Worm (Caenorhabditis elegans) whole organism, late embryonic: Measurements from ENCODE around the gene eel-1.

Source experiments
- C08G9.2 ChIP-seq: sonication (generic microtip); optimal IDR thresholded peaks from 2 replicates; lab custom pipeline; 2016; ENCODE audit warnings: mild to moderate bottlenecking, missing genetic modification characterization, moderate library complexity, missing compliant biosample characterization
- C38D4.7 ChIP-seq: fragments of 200-800 bp; sonication (Bioruptor generic); optimal IDR thresholded peaks from 2 replicates; lab custom pipeline; 2018; ENCODE audit warnings: mild to moderate bottlenecking, missing genetic modification characterization, moderate library complexity, missing compliant biosample characterization
- F13H6.1 ChIP-seq: sonication (generic microtip); optimal IDR thresholded peaks from 2 replicates; lab custom pipeline; 2016; ENCODE audit warnings: missing genetic modification characterization, missing compliant biosample characterization
- K02D7.2 ChIP-seq: sonication (generic microtip); optimal IDR thresholded peaks from 2 replicates; lab custom pipeline; 2017; ENCODE audit warnings: mild to moderate bottlenecking, missing genetic modification characterization, missing compliant biosample characterization
- T23F11.4 ChIP-seq: fragments of 200-800 bp; sonication (Bioruptor generic); optimal IDR thresholded peaks from 2 replicates; lab custom pipeline; 2018; ENCODE audit warnings: mild to moderate bottlenecking, missing genetic modification characterization, missing compliant biosample characterization
- ahr-1 ChIP-seq: sonication (generic microtip); optimal IDR thresholded peaks from 2 replicates; lab custom pipeline; 2016; ENCODE audit warnings: missing genetic modification characterization, missing compliant biosample characterization
- ceh-14 ChIP-seq: sonication (generic microtip); optimal IDR thresholded peaks from 2 replicates; lab custom pipeline; 2016; ENCODE audit warnings: missing genotype, missing genetic modification characterization, missing compliant biosample characterization
- ceh-18 ChIP-seq: sonication (generic microtip); optimal IDR thresholded peaks from 2 replicates; lab custom pipeline; 2016; ENCODE audit warnings: missing genetic modification characterization, missing compliant biosample characterization
- ceh-19 ChIP-seq: fragments of 200-800 bp; sonication (Bioruptor generic); optimal IDR thresholded peaks from 2 replicates; lab custom pipeline; 2018; ENCODE audit warnings: mild to moderate bottlenecking, missing genetic modification characterization, missing compliant biosample characterization
- ceh-22 ChIP-seq: sonication (generic microtip); optimal IDR thresholded peaks from 2 replicates; lab custom pipeline; 2017; ENCODE audit warnings: missing biosample characterization, missing genetic modification characterization
- ceh-30 ChIP-seq: fragments of 150-350 bp; optimal IDR thresholded peaks from 2 replicates; lab custom pipeline; 2014; ENCODE audit warnings: missing biosample characterization, missing genetic modification characterization
- ceh-31 ChIP-seq: sonication (generic microtip); optimal IDR thresholded peaks from 2 replicates; lab custom pipeline; 2016; ENCODE audit warnings: missing genetic modification characterization, missing compliant biosample characterization
- ceh-45 ChIP-seq: fragments of 200-800 bp; sonication (Bioruptor generic); IDR thresholded peaks from 2 replicates; pipeline ENCODE4 v1.3.6; 2022; ENCODE audit warnings: missing genetic modification reagents, missing genetic modification characterization, missing compliant biosample characterization
- ceh-9 ChIP-seq: sonication (generic microtip); optimal IDR thresholded peaks from 2 replicates; lab custom pipeline; 2016; ENCODE audit warnings: mild to moderate bottlenecking, missing genetic modification characterization, inconsistent platforms, missing compliant biosample characterization
- che-1 ChIP-seq: sonication (generic microtip); optimal IDR thresholded peaks from 2 replicates; lab custom pipeline; 2016; ENCODE audit warnings: mild to moderate bottlenecking, missing genetic modification characterization, missing compliant biosample characterization
- dve-1 ChIP-seq: sonication (generic microtip); optimal IDR thresholded peaks from 2 replicates; lab custom pipeline; 2017; ENCODE audit warnings: antibody characterized with exemption, mild to moderate bottlenecking, missing genetic modification characterization, missing compliant biosample characterization
- elt-2 ChIP-seq: sonication (generic microtip); optimal IDR thresholded peaks from 2 replicates; lab custom pipeline; 2016; ENCODE audit warnings: missing genetic modification reagents, missing genetic modification characterization, missing compliant biosample characterization
- elt-4 ChIP-seq: sonication (generic microtip); optimal IDR thresholded peaks from 2 replicates; lab custom pipeline; 2016; ENCODE audit warnings: missing genetic modification characterization, missing compliant biosample characterization
- eyg-1 ChIP-seq: sonication (generic microtip); optimal IDR thresholded peaks from 2 replicates; lab custom pipeline; 2016; ENCODE audit warnings: missing genotype, missing genetic modification characterization, missing compliant biosample characterization
- fax-1 ChIP-seq: sonication (generic microtip); optimal IDR thresholded peaks from 2 replicates; lab custom pipeline; 2016; ENCODE audit warnings: missing genotype, missing genetic modification characterization, missing compliant biosample characterization
- fkh-6 ChIP-seq: sonication (generic microtip); optimal IDR thresholded peaks from 2 replicates; lab custom pipeline; 2016; ENCODE audit warnings: missing genetic modification characterization, missing compliant biosample characterization
- hlh-13 ChIP-seq: fragments of 200-800 bp; sonication (Bioruptor generic); optimal IDR thresholded peaks from 2 replicates; lab custom pipeline; 2018; ENCODE audit warnings: mild to moderate bottlenecking, missing genetic modification characterization, missing compliant biosample characterization
- lim-6 ChIP-seq: sonication (generic microtip); optimal IDR thresholded peaks from 2 replicates; lab custom pipeline; 2016; ENCODE audit warnings: missing genetic modification characterization, missing compliant biosample characterization
- lin-11 ChIP-seq: fragments of 200-800 bp; sonication (Bioruptor generic); optimal IDR thresholded peaks from 2 replicates; lab custom pipeline; 2018; ENCODE audit warnings: mild to moderate bottlenecking, missing genetic modification characterization, missing compliant biosample characterization
- mec-3 ChIP-seq: sonication (generic microtip); optimal IDR thresholded peaks from 2 replicates; lab custom pipeline; 2016; ENCODE audit warnings: borderline replicate concordance, missing genetic modification characterization, missing compliant biosample characterization
- nhr-11 ChIP-seq: fragments of 150-350 bp; optimal IDR thresholded peaks from 2 replicates; lab custom pipeline; 2014; ENCODE audit warnings: missing biosample characterization, missing genetic modification characterization
- nhr-232 ChIP-seq: sonication (generic microtip); optimal IDR thresholded peaks from 2 replicates; lab custom pipeline; 2016; ENCODE audit warnings: missing genetic modification characterization, missing compliant biosample characterization
- npax-4 ChIP-seq: sonication (generic microtip); optimal IDR thresholded peaks from 2 replicates; lab custom pipeline; 2016; ENCODE audit warnings: missing genetic modification characterization, missing compliant biosample characterization
- odd-2 ChIP-seq: sonication (generic microtip); optimal IDR thresholded peaks from 2 replicates; lab custom pipeline; 2017; ENCODE audit warnings: antibody characterized with exemption, mild to moderate bottlenecking, missing genetic modification characterization, missing compliant biosample characterization
- pha-2 ChIP-seq: sonication (generic microtip); optimal IDR thresholded peaks from 2 replicates; lab custom pipeline; 2017; ENCODE audit warnings: mild to moderate bottlenecking, missing genetic modification characterization, missing compliant biosample characterization
- pha-4 ChIP-seq: fragments of 150-350 bp; optimal IDR thresholded peaks from 2 replicates; lab custom pipeline; 2018; ENCODE audit warnings: missing biosample characterization, missing genetic modification reagents, missing genetic modification characterization
- pqm-1 ChIP-seq: sonication (generic microtip); optimal IDR thresholded peaks from 2 replicates; lab custom pipeline; 2016; ENCODE audit warnings: missing genetic modification characterization, missing compliant biosample characterization
- pros-1 ChIP-seq: fragments of 150-350 bp; optimal IDR thresholded peaks from 2 replicates; lab custom pipeline; 2014; ENCODE audit warnings: missing biosample characterization, missing genetic modification reagents, missing genetic modification characterization
- ref-2 ChIP-seq: sonication (generic microtip); optimal IDR thresholded peaks from 2 replicates; lab custom pipeline; 2016; ENCODE audit warnings: missing genetic modification characterization, missing compliant biosample characterization
- sox-2 ChIP-seq: fragments of 200-800 bp; sonication (Bioruptor generic); IDR thresholded peaks from 2 replicates; pipeline ENCODE4 v1.3.6; 2022; ENCODE audit warnings: missing genetic modification reagents, missing genetic modification characterization, missing compliant biosample characterization
- tbx-7 ChIP-seq: sonication (generic microtip); optimal IDR thresholded peaks from 2 replicates; lab custom pipeline; 2016; ENCODE audit warnings: missing genotype, missing genetic modification characterization, missing compliant biosample characterization
- ttx-3 ChIP-seq: sonication (generic microtip); optimal IDR thresholded peaks from 2 replicates; lab custom pipeline; 2016; ENCODE audit warnings: missing genetic modification reagents, missing genetic modification characterization, missing compliant biosample characterization
- unc-3 ChIP-seq, 2 experiments: fragments of 200-800 bp in 1 of 2; sonication (Bioruptor generic) in 1 of 2; sonication (generic microtip) in 1 of 2; conservative IDR thresholded peaks in 1 of 2; optimal IDR thresholded peaks in 1 of 2; 2 replicates each; pipeline versions ENCODE4 v1.3.6 to Lab custom; 2016 to 2022; ENCODE audit warnings: missing compliant biosample characterization in 2 of 2, missing genetic modification characterization in 2 of 2, missing genetic modification reagents in 1 of 2
- unc-42 ChIP-seq: sonication (generic microtip); optimal IDR thresholded peaks from 2 replicates; lab custom pipeline; 2016; ENCODE audit warnings: missing genotype, missing genetic modification characterization, missing compliant biosample characterization
- unc-55 ChIP-seq: sonication (generic microtip); optimal IDR thresholded peaks from 2 replicates; lab custom pipeline; 2017; ENCODE audit warnings: missing biosample characterization, missing genetic modification reagents, missing genetic modification characterization

The eel-1 gene

DNA sequence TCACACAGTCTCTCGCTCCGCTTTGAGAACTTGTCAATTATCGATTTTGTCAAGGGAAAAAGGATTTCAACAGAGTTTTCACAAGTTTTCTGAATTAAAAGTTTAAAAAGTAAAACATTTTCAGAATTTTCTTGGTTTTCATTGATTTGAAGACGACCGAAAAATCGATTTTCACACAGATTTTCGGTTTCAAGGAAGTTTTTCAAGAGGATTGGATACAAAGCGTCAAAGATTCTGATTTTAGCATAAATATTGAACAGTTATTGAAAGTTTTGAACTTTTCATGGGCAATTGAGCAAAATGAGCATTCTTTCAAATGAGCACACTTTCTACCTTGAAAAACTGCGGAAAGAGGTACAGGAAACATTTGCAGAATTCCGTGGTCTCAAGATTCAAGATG, 22.1 kb upstream of the eel-1 start, which contains the start of gene Y67D8C.2:
Gene Y67D8C.2 (plus strand): TSS at position 301 of the 400 bp plus-strand sequence.
- TF ChIP-seq sox-2 (GFP tag; lab: Robert Waterston, UW) (no peak), ttx-3 (tag; lab: Kevin White, UChicago) (no peak), ceh-18 (tag; lab: Kevin White, UChicago) (no peak), nhr-232 (no peak), mec-3 (tag; lab: Kevin White, UChicago) (no peak), unc-42 (tag; lab: Kevin White, UChicago) (no peak), ahr-1 (tag; lab: Kevin White, UChicago) (no peak)

DNA sequence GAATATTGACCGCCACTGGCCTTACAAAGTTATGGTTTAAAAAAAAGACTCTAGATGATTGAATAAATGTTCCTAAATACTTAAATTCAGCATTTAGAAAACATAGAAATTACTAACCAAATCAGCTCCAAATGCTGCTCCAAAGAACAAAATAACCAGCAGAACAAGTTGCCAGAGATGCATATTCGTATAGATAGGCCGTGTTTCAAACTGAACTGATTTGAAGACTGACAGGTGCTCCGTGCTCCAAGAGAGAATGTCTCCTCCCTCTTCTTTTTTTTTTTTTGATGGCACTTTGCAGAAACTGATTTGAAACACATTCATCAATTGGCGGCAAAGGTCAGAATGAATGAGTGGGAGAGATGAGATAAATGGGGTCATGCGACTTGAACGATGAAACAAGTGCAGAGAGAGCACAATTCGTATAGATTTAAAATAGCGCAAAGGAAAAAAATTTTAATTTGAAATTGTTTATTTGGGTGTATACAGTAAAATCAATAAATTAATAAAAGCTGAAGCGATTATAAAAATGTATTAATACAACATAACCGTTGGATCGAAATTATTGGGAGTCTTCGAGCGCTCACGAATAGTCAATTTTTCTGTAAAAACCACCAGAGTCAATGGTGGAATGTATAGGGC, 19.8 kb upstream of the eel-1 start, which contains the start of gene cpg-9:
Gene cpg-9 (minus strand): TSS at position 592 of the 642 bp plus-strand sequence.
- TF ChIP-seq odd-2 (tag; lab: Kevin White, UChicago) (no peak), pros-1 (tag; lab: Kevin White, UChicago) (no peak), eyg-1 (tag; lab: Kevin White, UChicago) (no peak)
- TF ChIP-seq, all 69 proteins: peak for 0

DNA sequence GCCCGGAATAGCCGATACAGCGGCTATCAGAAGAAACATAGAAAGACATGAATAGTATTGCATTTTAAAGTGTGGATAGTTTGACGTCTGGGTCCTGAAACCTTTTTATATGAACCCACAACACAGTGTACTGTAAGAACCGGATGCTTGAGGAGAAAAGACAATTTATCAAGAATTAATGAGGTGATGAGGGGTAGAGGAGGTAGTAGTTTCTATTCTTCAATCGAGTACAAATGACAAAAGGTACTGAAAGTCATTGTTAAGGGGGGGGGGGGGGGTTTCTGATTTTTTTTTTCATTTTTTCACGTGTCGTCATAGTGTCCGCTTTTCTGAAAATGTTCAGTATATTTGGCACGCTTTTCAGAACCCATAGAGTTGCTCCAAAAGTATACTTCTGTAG, 16.9 kb upstream of the eel-1 start, which contains the start of gene Y67D8C.7:
Gene Y67D8C.7 (minus strand): TSS at position 101 of the 400 bp plus-strand sequence.
- TF ChIP-seq ceh-45 (no peak), elt-2 (no peak), C38D4.7 (GFP tag; lab: Kevin White, UChicago) (no peak), ceh-31 (tag; lab: Kevin White, UChicago) (no peak), pha-4 (tag; lab: Kevin White, UChicago) (no peak), unc-55 (no peak), C08G9.2 (tag; lab: Kevin White, UChicago) (no peak), ceh-9 (tag; lab: Kevin White, UChicago) (no peak), dve-1 (tag; lab: Kevin White, UChicago) (no peak), hlh-13 (no peak), unc-3 (GFP tag; conservative IDR thresholded peaks at IDR 0.05; lab: Robert Waterston, UW) (no peak), unc-3 (tag; optimal IDR thresholded peaks at IDR 0.05; lab: Kevin White, UChicago) (no peak), K02D7.2 (tag; lab: Kevin White, UChicago) (no peak)

DNA sequence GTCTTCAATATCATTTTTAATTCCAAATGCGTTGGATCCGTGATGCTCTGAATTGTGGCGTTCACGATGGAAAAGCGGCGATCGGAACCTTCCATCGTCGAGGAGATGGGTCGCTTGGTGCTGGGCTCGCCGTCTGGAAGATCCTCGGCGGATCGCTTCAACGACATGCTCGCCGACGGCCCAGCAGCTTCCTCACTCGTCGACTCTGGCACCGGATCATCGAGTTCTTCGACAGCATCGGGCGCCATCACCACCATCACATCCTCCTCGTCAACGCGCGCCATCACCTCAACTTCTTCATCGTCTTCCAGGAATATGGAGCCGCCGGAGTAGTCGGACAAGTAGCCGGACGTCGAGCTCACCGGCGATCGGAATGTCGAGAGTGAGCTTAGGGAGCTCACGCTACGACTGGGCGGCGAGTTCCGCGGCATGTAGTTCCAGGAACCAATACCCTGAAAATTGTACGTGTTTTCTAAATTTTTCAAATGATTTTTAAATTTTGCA, 13.1 kb upstream of the eel-1 start, which contains the start of gene Y67D8C.6:
Gene Y67D8C.6 (minus strand): TSS at position 454 of the 504 bp plus-strand sequence.
- no peak for TF ChIP-seq lin-11 (tag; lab: Kevin White, UChicago)
- TF ChIP-seq nhr-11: no peak
- no peak for TF ChIP-seq unc-3 (GFP tag; conservative IDR thresholded peaks at IDR 0.05; lab: Robert Waterston, UW)
- TF ChIP-seq unc-3 (tag; optimal IDR thresholded peaks at IDR 0.05; lab: Kevin White, UChicago): no peak
- no peak for TF ChIP-seq npax-4 (tag; lab: Kevin White, UChicago)
- no peak for TF ChIP-seq pha-2
- TF ChIP-seq pqm-1 (tag; lab: Kevin White, UChicago): no peak
- TF ChIP-seq lim-6 (tag; lab: Kevin White, UChicago): no peak
- TF ChIP-seq ceh-14 (tag; lab: Kevin White, UChicago): no peak
- TF ChIP-seq ref-2 (tag; lab: Kevin White, UChicago): no peak
- TF ChIP-seq ceh-19 (GFP tag; lab: Kevin White, UChicago): no peak
- TF ChIP-seq ceh-31 (tag; lab: Kevin White, UChicago): no peak
- no peak for TF ChIP-seq fkh-6 (tag; lab: Kevin White, UChicago)
- TF ChIP-seq dve-1 (tag; lab: Kevin White, UChicago): no peak
- TF ChIP-seq K02D7.2 (tag; lab: Kevin White, UChicago): no peak

DNA sequence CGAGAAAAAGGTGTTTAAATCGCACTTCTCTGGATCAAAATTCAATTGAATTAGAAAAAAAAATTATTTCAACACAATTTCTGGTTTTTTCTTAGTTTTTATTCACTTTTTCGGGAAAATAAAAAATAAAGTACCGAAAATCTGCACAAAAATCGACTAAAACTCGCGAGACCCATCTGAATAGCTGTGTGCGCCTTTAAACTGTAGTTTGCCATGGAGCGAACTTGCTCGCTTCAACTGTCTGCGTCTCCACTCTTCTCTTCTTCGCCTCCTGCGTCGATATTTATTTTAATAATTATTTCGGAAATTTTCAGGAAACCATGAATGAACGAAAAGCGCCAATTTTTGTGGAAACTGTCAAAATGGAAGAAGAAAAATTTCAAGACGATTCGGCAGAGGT, 5.9 kb upstream of the eel-1 start:
- no peak for TF ChIP-seq ceh-45
- TF ChIP-seq fkh-6 (tag; lab: Kevin White, UChicago): no peak
- no peak for TF ChIP-seq tbx-7 (tag; lab: Kevin White, UChicago)
- no peak for TF ChIP-seq ceh-31 (tag; lab: Kevin White, UChicago)
- TF ChIP-seq lim-6 (tag; lab: Kevin White, UChicago): no peak
- TF ChIP-seq T23F11.4 (GFP tag; lab: Kevin White, UChicago): no peak
- TF ChIP-seq F13H6.1 (tag; lab: Kevin White, UChicago): no peak
- no peak for TF ChIP-seq ttx-3 (tag; lab: Kevin White, UChicago)
- TF ChIP-seq che-1 (tag; lab: Kevin White, UChicago): no peak
- TF ChIP-seq elt-4 (tag; lab: Kevin White, UChicago): no peak
- no peak for TF ChIP-seq ceh-22
- no peak for TF ChIP-seq dve-1 (tag; lab: Kevin White, UChicago)
- TF ChIP-seq pha-4 (tag; lab: Kevin White, UChicago): no peak
- no peak for TF ChIP-seq ceh-30 (tag; lab: Kevin White, UChicago)
- no peak for TF ChIP-seq unc-55
- no peak for TF ChIP-seq sox-2 (GFP tag; lab: Robert Waterston, UW)
- no peak for TF ChIP-seq ceh-9 (tag; lab: Kevin White, UChicago)
- TF ChIP-seq nhr-11: no peak
- TF ChIP-seq fax-1: no peak
